Fruit fly (Drosophila melanogaster) Kc167 (cell line): ENCODE results near the gene SrpRalpha.

Experiments used
- Myc ChIP-seq: fragments of >200 bp; optimal IDR thresholded peaks from 2 replicates; lab custom pipeline; 2017; ENCODE audit warnings: missing external identifiers
- h ChIP-seq: fragments of >200 bp; optimal IDR thresholded peaks from 3 replicates; lab custom pipeline; 2018; ENCODE audit warnings: missing external identifiers
- insv ChIP-seq: fragments of >200 bp; optimal IDR thresholded peaks from 3 replicates; lab custom pipeline; 2018; ENCODE audit warnings: missing external identifiers
- ttk ChIP-seq: sonication (Bioruptor generic); optimal IDR thresholded peaks from 2 replicates; lab custom pipeline; 2017; ENCODE audit warnings: missing external identifiers

dm6 chrX:11143820-11144219, 14.9 kb upstream of the SrpRalpha start, which contains the start of gene CG15201:
- TF ChIP-seq ttk (lab: Kevin White, UChicago), result no peak
- no peak for TF ChIP-seq insv (lab: Kevin White, UChicago)
- no peak for TF ChIP-seq h (lab: Kevin White, UChicago)
- no peak for TF ChIP-seq Myc
